Fruit fly (Drosophila melanogaster): Measurements from ENCODE around the gene AsnRS.

The AsnRS gene

dm6 chr2L:19133465-19134365 is 2.0 kb upstream of the AsnRS start, which contains the start of gene brat (continued):
- TF ChIP-seq CG31627 (GFP tag; optimal IDR thresholded peaks at IDR 0.05) (peak; percentile 62), lz (GFP tag; optimal IDR thresholded peaks at IDR 0.05) (peak; percentile 74), CG6276 (GFP tag; optimal IDR thresholded peaks at IDR 0.05) (no peak), fd59A (GFP tag; optimal IDR thresholded peaks at IDR 0.05) (no peak), CG10631 (GFP tag; optimal IDR thresholded peaks at IDR 0.05) (peak; percentile 54), Smox (GFP tag; optimal IDR thresholded peaks at IDR 0.05) (peak; percentile 16), CG16779 (tag; optimal IDR thresholded peaks at IDR 0.05) (no peak), topi (GFP tag; optimal IDR thresholded peaks at IDR 0.05) (peak; percentile 65), CG8319 (GFP tag; optimal IDR thresholded peaks at IDR 0.05) (peak; percentile 28), fd85E (GFP tag; optimal IDR thresholded peaks at IDR 0.05) (no peak), fkh (GFP tag; optimal IDR thresholded peaks at IDR 0.05) (peak; percentile 85), eg (GFP tag; IDR thresholded peaks at IDR 0.05) (no peak), esn (GFP tag; optimal IDR thresholded peaks at IDR 0.05) (peak; percentile 72), dsx (GFP tag; optimal IDR thresholded peaks at IDR 0.05; ENCODE audit: poor library complexity, severe bottlenecking) (no peak), CG9139 (GFP tag; optimal IDR thresholded peaks at IDR 0.05) (no peak), Lpt (GFP tag; optimal IDR thresholded peaks at IDR 0.05) (no peak), achi (GFP tag; optimal IDR thresholded peaks at IDR 0.05) (peak; percentile 38), Eip75B (GFP tag; optimal IDR thresholded peaks at IDR 0.05) (no peak), CG4318 (GFP tag; optimal IDR thresholded peaks at IDR 0.05) (no peak), CG32006 (GFP tag; optimal IDR thresholded peaks at IDR 0.05) (peak; percentile 30), Sox102F (GFP tag; optimal IDR thresholded peaks at IDR 0.05) (peak; percentile 36), vri (GFP tag; optimal IDR thresholded peaks at IDR 0.05) (no peak), Hr38 (GFP tag; optimal IDR thresholded peaks at IDR 0.05) (no peak)

dm6 chr2L:19126888-19127287 is 4.9 kb downstream of the AsnRS start:
- no peak for TF ChIP-seq CG9139 (GFP tag; optimal IDR thresholded peaks at IDR 0.05)
- TF ChIP-seq fd85E (GFP tag; optimal IDR thresholded peaks at IDR 0.05): no peak
- no peak for TF ChIP-seq Eip75B (GFP tag; optimal IDR thresholded peaks at IDR 0.05)
- no peak for TF ChIP-seq CG16779 (tag; optimal IDR thresholded peaks at IDR 0.05)
- no peak for TF ChIP-seq CG34406 (GFP tag; optimal IDR thresholded peaks at IDR 0.05)
- TF ChIP-seq CG3032 (tag; optimal IDR thresholded peaks at IDR 0.05): peak; percentile 58
- TF ChIP-seq Hr39 (GFP tag; optimal IDR thresholded peaks at IDR 0.05): peak; percentile 23
- no peak for TF ChIP-seq topi (GFP tag; optimal IDR thresholded peaks at IDR 0.05)
- no peak for TF ChIP-seq Hr38 (GFP tag; optimal IDR thresholded peaks at IDR 0.05)
- no peak for TF ChIP-seq eg (GFP tag; IDR thresholded peaks at IDR 0.05)
- TF ChIP-seq CG8319 (GFP tag; optimal IDR thresholded peaks at IDR 0.05): no peak
- no peak for TF ChIP-seq achi (GFP tag; optimal IDR thresholded peaks at IDR 0.05)
- TF ChIP-seq CG8632 (GFP tag; optimal IDR thresholded peaks at IDR 0.05): peak; percentile 29
- TF ChIP-seq CG3919 (GFP tag; optimal IDR thresholded peaks at IDR 0.05): no peak
- TF ChIP-seq CG31627 (GFP tag; optimal IDR thresholded peaks at IDR 0.05): peak; percentile 21
- TF ChIP-seq fkh (GFP tag; optimal IDR thresholded peaks at IDR 0.05): peak; percentile 83
- no peak for TF ChIP-seq CG15336 (GFP tag; IDR thresholded peaks at IDR 0.05)
- peak; percentile 53; the same call in 2 of the 3 replicates for TF ChIP-seq CG8119 (GFP tag; IDR thresholded peaks at IDR 0.05)
- no peak for TF ChIP-seq CG10631 (GFP tag; optimal IDR thresholded peaks at IDR 0.05)
- no peak for TF ChIP-seq Sox14 (GFP tag; optimal IDR thresholded peaks at IDR 0.05)
- TF ChIP-seq Ets96B (tag; optimal IDR thresholded peaks at IDR 0.05): peak; percentile 46
- TF ChIP-seq Hr4 (GFP tag; optimal IDR thresholded peaks at IDR 0.05): no peak
- no peak for TF ChIP-seq salr (GFP tag; optimal IDR thresholded peaks at IDR 0.05)
- no peak for TF ChIP-seq CG32006 (GFP tag; optimal IDR thresholded peaks at IDR 0.05)
- no peak for TF ChIP-seq dac (GFP tag; optimal IDR thresholded peaks at IDR 0.05)
- TF ChIP-seq esn (GFP tag; optimal IDR thresholded peaks at IDR 0.05): peak; percentile 62
- peak; percentile 78 for TF ChIP-seq Eip78C (GFP tag)
- TF ChIP-seq CG6163 (GFP tag; IDR thresholded peaks at IDR 0.05): no peak
- TF ChIP-seq spab (GFP tag; optimal IDR thresholded peaks at IDR 0.05): no peak
- peak; percentile 32 for TF ChIP-seq CG6854 (GFP tag; optimal IDR thresholded peaks at IDR 0.05)
- TF ChIP-seq CG6808 (GFP tag; optimal IDR thresholded peaks at IDR 0.05): no peak
- TF ChIP-seq OdsH (GFP tag; optimal IDR thresholded peaks at IDR 0.05): no peak
- TF ChIP-seq Eip93F (GFP tag; optimal IDR thresholded peaks at IDR 0.05): peak; percentile 1
- no peak for TF ChIP-seq net (GFP tag; optimal IDR thresholded peaks at IDR 0.05)
- TF ChIP-seq lz (GFP tag; optimal IDR thresholded peaks at IDR 0.05): peak; percentile 31
- TF ChIP-seq dsx (GFP tag; optimal IDR thresholded peaks at IDR 0.05; ENCODE audit: poor library complexity, severe bottlenecking): peak; percentile 46

Measured in whole organism, prepupa.